Fruit fly (Drosophila melanogaster): ENCODE measurements around the gene Pde1c.

The Pde1c gene

dm6 chr2L:11788034-11788433 lies 140.3 kb downstream of the Pde1c start, which contains the start of gene CG14931:
TSS of gene CG14931 (plus strand) at chr2L:11788334.
- no peak for TF ChIP-seq usp (GFP tag; optimal IDR thresholded peaks at IDR 0.05)
- no peak for TF ChIP-seq h (GFP tag; optimal IDR thresholded peaks at IDR 0.05)
- TF ChIP-seq CG9705 (GFP tag; optimal IDR thresholded peaks at IDR 0.05), result no peak
- no peak for TF ChIP-seq CrebA (GFP tag; optimal IDR thresholded peaks at IDR 0.05; ENCODE audit: borderline replicate concordance)
- no peak for TF ChIP-seq Sp1 (GFP tag; optimal IDR thresholded peaks at IDR 0.05)
- TF ChIP-seq Myc (optimal IDR thresholded peaks at IDR 0.05), result no peak
- TF ChIP-seq foxo (GFP tag; optimal IDR thresholded peaks at IDR 0.05), result no peak
- no peak for TF ChIP-seq N (GFP tag; optimal IDR thresholded peaks at IDR 0.05)
- TF ChIP-seq GATAd (GFP tag; optimal IDR thresholded peaks at IDR 0.05), result no peak
- no peak for TF ChIP-seq ey (GFP tag; optimal IDR thresholded peaks at IDR 0.05)
- TF ChIP-seq psq (GFP tag; optimal IDR thresholded peaks at IDR 0.05), result no peak
- TF ChIP-seq sage (GFP tag; optimal IDR thresholded peaks at IDR 0.05), result no peak
- no peak for TF ChIP-seq tai (GFP tag; optimal IDR thresholded peaks at IDR 0.05)
- no peak for TF ChIP-seq Hnf4 (GFP tag; optimal IDR thresholded peaks at IDR 0.05)
- TF ChIP-seq dsf (GFP tag; optimal IDR thresholded peaks at IDR 0.05; ENCODE audit: borderline replicate concordance), result no peak
- no peak for TF ChIP-seq Hr78 (GFP tag; optimal IDR thresholded peaks at IDR 0.05)
- no peak for TF ChIP-seq sv (GFP tag; optimal IDR thresholded peaks at IDR 0.05)
